Fruit fly (Drosophila melanogaster) whole organism, embryonic: ENCODE data around the gene eIF4G2.
A peak's percentile ranks its signal among the peaks of the same experiment; 100 is the strongest.

Source experiments
- CG1024 ChIP-seq: fragments of 200-800 bp; sonication (Bioruptor generic); IDR thresholded peaks from 2 replicates; pipeline ENCODE4 v1.3.6; 2022; ENCODE audit warnings: missing biosample characterization, missing genetic modification characterization
- CG10274 ChIP-seq: fragments of 200-800 bp; sonication (Bioruptor generic); optimal IDR thresholded peaks from 3 replicates; lab custom pipeline; 2017; ENCODE audit warnings: missing biosample characterization, mild to moderate bottlenecking, missing genetic modification characterization
- CG10959 ChIP-seq: fragments of 200-800 bp; sonication (Bioruptor generic); IDR thresholded peaks from 2 replicates; pipeline ENCODE4 v1.3.6; 2022; ENCODE audit warnings: missing biosample characterization, missing genetic modification characterization
- CG12104 ChIP-seq: fragments of 200-800 bp; sonication (Bioruptor generic); optimal IDR thresholded peaks from 3 replicates; lab custom pipeline; 2016; ENCODE audit warnings: missing biosample characterization, missing genetic modification characterization
- CG12299 ChIP-seq: fragments of 200-800 bp; sonication (Bioruptor generic); optimal IDR thresholded peaks from 2 replicates; lab custom pipeline; 2018; ENCODE audit warnings: missing biosample characterization, mild to moderate bottlenecking, missing genetic modification characterization
- CG13287 ChIP-seq: fragments of 200-800 bp; sonication (Bioruptor generic); IDR thresholded peaks from 2 replicates; pipeline ENCODE4 v1.3.6; 2022; ENCODE audit warnings: missing biosample characterization, missing genetic modification characterization; ENCODE audit not compliant: partially characterized antibody
- CG13894 ChIP-seq: fragments of 200-800 bp; sonication (Bioruptor generic); optimal IDR thresholded peaks from 3 replicates; lab custom pipeline; 2018; ENCODE audit warnings: missing biosample characterization, mild to moderate bottlenecking, missing genetic modification characterization, moderate library complexity
- CG15011 ChIP-seq: fragments of 200-800 bp; sonication (Bioruptor generic); optimal IDR thresholded peaks from 3 replicates; lab custom pipeline; 2018; ENCODE audit warnings: missing biosample characterization, mild to moderate bottlenecking, missing genetic modification characterization
- CG15073 ChIP-seq: fragments of 200-800 bp; sonication (Bioruptor generic); optimal IDR thresholded peaks from 2 replicates; lab custom pipeline; 2016; ENCODE audit warnings: missing biosample characterization, missing genetic modification characterization
- CG15269 ChIP-seq: fragments of 200-800 bp; sonication (Bioruptor generic); optimal IDR thresholded peaks from 2 replicates; lab custom pipeline; 2018; ENCODE audit warnings: missing biosample characterization, mild to moderate bottlenecking, missing genetic modification characterization, moderate library complexity
- CG15479 ChIP-seq: fragments of 200-800 bp; sonication (Bioruptor generic); optimal IDR thresholded peaks from 3 replicates; lab custom pipeline; 2019; ENCODE audit warnings: missing biosample characterization, mild to moderate bottlenecking, missing genetic modification characterization, moderate library complexity
- CG18476 ChIP-seq: fragments of 200-800 bp; sonication (Bioruptor generic); optimal IDR thresholded peaks from 2 replicates; lab custom pipeline; 2016; ENCODE audit warnings: missing biosample characterization, mild to moderate bottlenecking, missing genetic modification characterization
- CG30403 ChIP-seq: fragments of 200-800 bp; sonication (Bioruptor generic); optimal IDR thresholded peaks from 3 replicates; lab custom pipeline; 2016; ENCODE audit warnings: missing biosample characterization, missing genetic modification characterization
- CG30431 ChIP-seq: fragments of 200-800 bp; sonication (Bioruptor generic); optimal IDR thresholded peaks from 2 replicates; lab custom pipeline; 2017; ENCODE audit warnings: missing biosample characterization, missing genetic modification characterization
- CG31224 ChIP-seq: fragments of 200-800 bp; sonication (Bioruptor generic); IDR thresholded peaks from 2 replicates; pipeline ENCODE4 v1.3.6; 2022; ENCODE audit warnings: missing biosample characterization, missing genetic modification characterization
- CG3838 ChIP-seq: fragments of 200-800 bp; sonication (Bioruptor generic); optimal IDR thresholded peaks from 3 replicates; lab custom pipeline; 2016; ENCODE audit warnings: missing biosample characterization, missing genetic modification characterization
- CG42726 ChIP-seq: fragments of 200-800 bp; sonication (Bioruptor generic); IDR thresholded peaks from 2 replicates; pipeline ENCODE4 v1.3.6; 2022; ENCODE audit warnings: missing biosample characterization, missing genetic modification characterization; ENCODE audit not compliant: partially characterized antibody
- CG4282 ChIP-seq: fragments of 200-800 bp; sonication (Bioruptor generic); optimal IDR thresholded peaks from 2 replicates; lab custom pipeline; 2016; ENCODE audit warnings: missing biosample characterization, missing genetic modification characterization
- CG4424 ChIP-seq: fragments of 200-800 bp; sonication (Bioruptor generic); optimal IDR thresholded peaks from 3 replicates; lab custom pipeline; 2016; ENCODE audit warnings: missing biosample characterization, missing genetic modification characterization
- CG9215 ChIP-seq: fragments of 200-800 bp; sonication (Bioruptor generic); IDR thresholded peaks from 2 replicates; pipeline ENCODE4 v1.3.6; 2022; ENCODE audit warnings: missing biosample characterization, missing genetic modification characterization
- CG9797 ChIP-seq: fragments of 200-800 bp; sonication (Bioruptor generic); optimal IDR thresholded peaks from 3 replicates; lab custom pipeline; 2018; ENCODE audit warnings: missing biosample characterization, mild to moderate bottlenecking, missing genetic modification characterization
- Deaf1 ChIP-seq: fragments of 200-800 bp; optimal IDR thresholded peaks from 3 replicates; lab custom pipeline; 2019; ENCODE audit warnings: missing biosample characterization, mild to moderate bottlenecking, missing genetic modification characterization, moderate library complexity
- Doc2 ChIP-seq: fragments of 200-800 bp; sonication (Bioruptor generic); IDR thresholded peaks from 2 replicates; pipeline ENCODE4 v1.3.6; 2022; ENCODE audit warnings: missing biosample characterization, missing genetic modification characterization
- Fer2 ChIP-seq: fragments of 200-800 bp; sonication (Bioruptor generic); optimal IDR thresholded peaks from 2 replicates; lab custom pipeline; 2018; ENCODE audit warnings: missing biosample characterization, mild to moderate bottlenecking, missing genetic modification characterization, moderate library complexity
- Hand ChIP-seq: fragments of 200-800 bp; sonication (Bioruptor generic); optimal IDR thresholded peaks from 2 replicates; lab custom pipeline; 2017; ENCODE audit warnings: mild to moderate bottlenecking, missing biosample characterization, missing genetic modification reagents, missing genetic modification characterization
- MESR4 ChIP-seq: fragments of 200-800 bp; sonication (Bioruptor generic); optimal IDR thresholded peaks from 2 replicates; lab custom pipeline; 2018; ENCODE audit warnings: missing biosample characterization, mild to moderate bottlenecking, missing genetic modification characterization, moderate library complexity
- NC2α ChIP-seq: fragments of 200-800 bp; sonication (Bioruptor generic); optimal IDR thresholded peaks from 2 replicates; lab custom pipeline; 2016; ENCODE audit warnings: missing biosample characterization, missing genetic modification characterization
- NfI ChIP-seq: fragments of 200-800 bp; sonication (Bioruptor generic); optimal IDR thresholded peaks from 3 replicates; lab custom pipeline; 2018; ENCODE audit warnings: missing biosample characterization, mild to moderate bottlenecking, missing genetic modification characterization, moderate library complexity
- Poxn ChIP-seq: fragments of 200-800 bp; sonication (Bioruptor generic); IDR thresholded peaks from 2 replicates; pipeline ENCODE4 v1.3.6; 2022; ENCODE audit warnings: missing biosample characterization, missing genetic modification characterization
- ato ChIP-seq: fragments of 200-800 bp; sonication (Bioruptor generic); IDR thresholded peaks from 2 replicates; pipeline ENCODE4 v1.3.6; 2022; ENCODE audit warnings: missing biosample characterization, missing genetic modification characterization; ENCODE audit not compliant: partially characterized antibody
- bowl ChIP-seq: fragments of 200-800 bp; sonication (Bioruptor generic); IDR thresholded peaks from 2 replicates; pipeline ENCODE4 v1.3.6; 2022; ENCODE audit warnings: missing biosample characterization, missing genetic modification characterization
- chif ChIP-seq, 2 experiments: fragments of 200-800 bp; sonication (Bioruptor generic); optimal IDR thresholded peaks; 3 replicates each; lab custom pipeline; 2016; ENCODE audit warnings: missing biosample characterization in 2 of 2, missing genetic modification characterization in 2 of 2
- chinmo ChIP-seq: fragments of 200-800 bp; sonication (Bioruptor generic); IDR thresholded peaks from 4 replicates; pipeline ENCODE4 v1.3.6; 2022; ENCODE audit warnings: missing biosample characterization, missing genetic modification characterization; ENCODE audit not compliant: partially characterized antibody
- grau ChIP-seq: fragments of 200-800 bp; optimal IDR thresholded peaks from 3 replicates; lab custom pipeline; 2019; ENCODE audit warnings: missing biosample characterization, mild to moderate bottlenecking, missing genetic modification characterization, moderate library complexity
- gro ChIP-seq: fragments of 200-800 bp; sonication (Bioruptor generic); optimal IDR thresholded peaks from 2 replicates; lab custom pipeline; 2016; ENCODE audit warnings: missing biosample characterization, missing genetic modification characterization
- jigr1 ChIP-seq: fragments of 200-800 bp; sonication (Bioruptor generic); IDR thresholded peaks from 3 replicates; pipeline ENCODE4 v1.3.6; 2022; ENCODE audit warnings: missing biosample characterization, missing genetic modification characterization
- lilli ChIP-seq: fragments of 200-800 bp; sonication (Bioruptor generic); optimal IDR thresholded peaks from 3 replicates; lab custom pipeline; 2016; ENCODE audit warnings: missing biosample characterization, missing genetic modification characterization
- maf-S ChIP-seq: fragments of 200-800 bp; sonication (Bioruptor generic); optimal IDR thresholded peaks from 2 replicates; lab custom pipeline; 2016; ENCODE audit warnings: missing biosample characterization, missing genetic modification characterization
- nerfin-2 ChIP-seq: fragments of 200-800 bp; sonication (Bioruptor generic); IDR thresholded peaks from 2 replicates; pipeline ENCODE4 v1.3.6; 2022; ENCODE audit warnings: missing biosample characterization, missing genetic modification characterization; ENCODE audit not compliant: partially characterized antibody
- pan ChIP-seq, 4 experiments: fragments of >200 bp in 3 of 4; fragments of 200-800 bp in 1 of 4; sonication (Bioruptor generic) in 1 of 4; optimal IDR thresholded peaks in 3 of 4; IDR thresholded peaks in 1 of 4; 2 replicates each; pipeline versions ENCODE4 v1.3.6 to Lab custom; 2017 to 2022; ENCODE audit warnings: missing biosample characterization in 2 of 4, missing genetic modification characterization in 2 of 4, mixed read lengths in 1 of 4
- pho ChIP-seq: fragments of 200-800 bp; sonication (Bioruptor generic); optimal IDR thresholded peaks from 2 replicates; lab custom pipeline; 2016; ENCODE audit warnings: missing biosample characterization, missing genetic modification characterization
- sens-2 ChIP-seq: fragments of 200-800 bp; sonication (Bioruptor generic); IDR thresholded peaks from 2 replicates; pipeline ENCODE4 v1.3.6; 2022; ENCODE audit warnings: missing biosample characterization, missing genetic modification characterization
- so ChIP-seq: fragments of 200-800 bp; sonication (Bioruptor generic); IDR thresholded peaks from 3 replicates; pipeline ENCODE4 v1.3.6; 2022; ENCODE audit warnings: missing biosample characterization, missing genetic modification characterization
- sug ChIP-seq: fragments of 200-800 bp; optimal IDR thresholded peaks from 2 replicates; lab custom pipeline; 2019; ENCODE audit warnings: missing biosample characterization, mild to moderate bottlenecking, missing genetic modification characterization, moderate library complexity
- tll ChIP-seq, 2 experiments: fragments of 200-800 bp in 1 of 2; fragments of >200 bp in 1 of 2; sonication (Bioruptor generic) in 1 of 2; optimal IDR thresholded peaks; 2 replicates each; lab custom pipeline; 2017 to 2019; ENCODE audit warnings: missing biosample characterization in 2 of 2, missing genetic modification characterization in 2 of 2, mild to moderate bottlenecking in 1 of 2, moderate library complexity in 1 of 2
- tup ChIP-seq: fragments of 200-800 bp; sonication (Bioruptor generic); optimal IDR thresholded peaks from 2 replicates; lab custom pipeline; 2016; ENCODE audit warnings: missing biosample characterization, mild to moderate bottlenecking, missing genetic modification characterization, moderate library complexity
- twi ChIP-seq: fragments of 200-800 bp; optimal IDR thresholded peaks from 2 replicates; lab custom pipeline; 2019; ENCODE audit warnings: missing biosample characterization, mild to moderate bottlenecking, missing genetic modification characterization, moderate library complexity
- unpg ChIP-seq: fragments of 200-800 bp; sonication (Bioruptor generic); optimal IDR thresholded peaks from 3 replicates; lab custom pipeline; 2018; ENCODE audit warnings: missing biosample characterization, mild to moderate bottlenecking, missing genetic modification characterization, moderate library complexity
- zen ChIP-seq: fragments of 200-800 bp; sonication (Bioruptor generic); optimal IDR thresholded peaks from 3 replicates; lab custom pipeline; 2018; ENCODE audit warnings: missing biosample characterization, mild to moderate bottlenecking, missing genetic modification characterization, moderate library complexity

Gene eIF4G2

DNA sequence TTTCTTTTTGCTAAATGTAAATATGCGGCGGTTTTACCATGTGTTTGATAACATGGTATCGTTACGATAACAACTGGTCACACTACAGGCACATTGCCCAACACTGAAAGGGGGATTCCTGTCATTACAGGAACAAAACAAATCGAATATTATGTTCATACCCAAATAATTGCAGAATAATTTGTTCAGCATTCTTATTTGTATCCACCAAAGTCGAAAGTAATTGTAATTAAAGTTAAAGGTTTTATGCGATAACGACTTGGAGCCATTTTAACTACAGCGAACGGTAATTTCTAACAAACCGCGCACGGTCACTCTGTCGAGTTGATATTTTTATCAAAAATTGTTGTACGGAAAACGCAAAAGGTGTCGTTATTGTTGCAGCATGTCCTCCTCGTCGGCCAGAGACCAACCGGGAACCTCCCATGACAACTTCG, 51.6 kb downstream of the eIF4G2 start, which contains the start of the genes CG10214 and CG10375 (continued):
- TF ChIP-seq tll (GFP tag; optimal IDR thresholded peaks at IDR 0.05; lab: Kevin White, UChicago) (peak in 1 of 2 experiments; percentile 14), NC2α (GFP tag; lab: Kevin White, UChicago) (peak; percentile 67), zen (tag; lab: Kevin White, UChicago) (peak; percentile 78), Poxn (no peak), Deaf1 (tag; lab: Kevin White, UChicago) (no peak), Hand (no peak), CG18476 (GFP tag; lab: Kevin White, UChicago) (peak; percentile 46), NfI (GFP tag; lab: Kevin White, UChicago) (peak; percentile 66), CG10274 (no peak), lilli (GFP tag; lab: Kevin White, UChicago) (peak; percentile 90), chif (GFP tag; optimal IDR thresholded peaks at IDR 0.05; lab: Kevin White, UChicago) (peak; percentile 80 to 82), twi (peak; percentile 85), nerfin-2 (GFP tag; lab: Robert Waterston, UW) (no peak), Fer2 (peak; percentile 32), so (GFP tag; lab: Robert Waterston, UW) (no peak), unpg (GFP tag; lab: Kevin White, UChicago) (peak; percentile 76), CG12299 (tag; lab: Kevin White, UChicago) (peak; percentile 55), CG4282 (peak; percentile 63), CG9797 (GFP tag; lab: Kevin White, UChicago) (peak; percentile 98), CG30431 (GFP tag; lab: Kevin White, UChicago) (peak; percentile 46), CG42726 (GFP tag; lab: Robert Waterston, UW) (no peak), chinmo (GFP tag; lab: Robert Waterston, UW) (no peak), pan (optimal IDR thresholded peaks at IDR 0.05; lab: Kevin White, UChicago) (no peak), pan (GFP tag; optimal IDR thresholded peaks at IDR 0.05 in 1 of 2, IDR thresholded peaks at IDR 0.05 in 1 of 2) (peak in 1 of 2 experiments; percentile 74), pho (peak; percentile 81), CG13287 (GFP tag; lab: Robert Waterston, UW) (peak; percentile 71), CG15269 (peak; percentile 75), CG30403 (peak; percentile 84), CG15073 (GFP tag; lab: Kevin White, UChicago) (peak; percentile 29), CG9215 (GFP tag; lab: Robert Waterston, UW) (peak; percentile 57; the same call in 1 of the 2 replicates), CG10959 (GFP tag; lab: Robert Waterston, UW) (peak; percentile 23; the same call in 1 of the 2 replicates), CG15011 (GFP tag; lab: Kevin White, UChicago) (no peak), maf-S (GFP tag; lab: Kevin White, UChicago) (peak; percentile 74), CG3838 (GFP tag; lab: Kevin White, UChicago) (peak; percentile 34), jigr1 (no peak), CG13894 (tag; lab: Kevin White, UChicago) (peak; percentile 63), bowl (no peak), CG4424 (GFP tag; lab: Kevin White, UChicago) (peak; percentile 75), grau (peak; percentile 74), MESR4 (peak; percentile 83), tup (GFP tag; lab: Kevin White, UChicago) (peak; percentile 46), sens-2 (no peak), CG1024 (GFP tag; lab: Robert Waterston, UW) (no peak), CG12104 (GFP tag; lab: Kevin White, UChicago) (peak; percentile 27), CG31224 (GFP tag; lab: Robert Waterston, UW) (no peak), sug (tag; lab: Kevin White, UChicago) (peak; percentile 72), ato (GFP tag; lab: Robert Waterston, UW) (no peak), Doc2 (GFP tag; lab: Robert Waterston, UW) (no peak), CG15479 (GFP tag; lab: Kevin White, UChicago) (peak; percentile 8), gro (peak; percentile 80)
